Worm (Caenorhabditis elegans) whole organism, late embryonic: ENCODE measurements around the gene Y41G9A.6.

Experiments
- F13H6.1 ChIP-seq: sonication (generic microtip); optimal IDR thresholded peaks from 2 replicates; lab custom pipeline; 2016; ENCODE audit warnings: missing genetic modification characterization, missing compliant biosample characterization
- T23F11.4 ChIP-seq: fragments of 200-800 bp; sonication (Bioruptor generic); optimal IDR thresholded peaks from 2 replicates; lab custom pipeline; 2018; ENCODE audit warnings: mild to moderate bottlenecking, missing genetic modification characterization, missing compliant biosample characterization
- ama-1 ChIP-seq: fragments of 150-350 bp; optimal IDR thresholded peaks from 2 replicates; lab custom pipeline; 2014
- ceh-14 ChIP-seq: sonication (generic microtip); optimal IDR thresholded peaks from 2 replicates; lab custom pipeline; 2016; ENCODE audit warnings: missing genotype, missing genetic modification characterization, missing compliant biosample characterization
- ceh-18 ChIP-seq: sonication (generic microtip); optimal IDR thresholded peaks from 2 replicates; lab custom pipeline; 2016; ENCODE audit warnings: missing genetic modification characterization, missing compliant biosample characterization
- ceh-19 ChIP-seq: fragments of 200-800 bp; sonication (Bioruptor generic); optimal IDR thresholded peaks from 2 replicates; lab custom pipeline; 2018; ENCODE audit warnings: mild to moderate bottlenecking, missing genetic modification characterization, missing compliant biosample characterization
- ceh-2 ChIP-seq: sonication (generic microtip); optimal IDR thresholded peaks from 2 replicates; lab custom pipeline; 2016; ENCODE audit warnings: missing genotype, missing genetic modification characterization, missing compliant biosample characterization
- ceh-22 ChIP-seq: sonication (generic microtip); optimal IDR thresholded peaks from 2 replicates; lab custom pipeline; 2017; ENCODE audit warnings: missing biosample characterization, missing genetic modification characterization
- ceh-30 ChIP-seq: fragments of 150-350 bp; optimal IDR thresholded peaks from 2 replicates; lab custom pipeline; 2014; ENCODE audit warnings: missing biosample characterization, missing genetic modification characterization
- ceh-31 ChIP-seq: sonication (generic microtip); optimal IDR thresholded peaks from 2 replicates; lab custom pipeline; 2016; ENCODE audit warnings: missing genetic modification characterization, missing compliant biosample characterization
- ceh-34 ChIP-seq: sonication (generic microtip); optimal IDR thresholded peaks from 2 replicates; lab custom pipeline; 2016; ENCODE audit warnings: mild to moderate bottlenecking, missing genetic modification characterization, missing compliant biosample characterization
- ceh-48 ChIP-seq: sonication (generic microtip); optimal IDR thresholded peaks from 2 replicates; lab custom pipeline; 2016; ENCODE audit warnings: missing genetic modification characterization, inconsistent platforms, missing compliant biosample characterization
- dve-1 ChIP-seq: sonication (generic microtip); optimal IDR thresholded peaks from 2 replicates; lab custom pipeline; 2017; ENCODE audit warnings: antibody characterized with exemption, mild to moderate bottlenecking, missing genetic modification characterization, missing compliant biosample characterization
- elt-2 ChIP-seq: sonication (generic microtip); optimal IDR thresholded peaks from 2 replicates; lab custom pipeline; 2016; ENCODE audit warnings: missing genetic modification reagents, missing genetic modification characterization, missing compliant biosample characterization
- elt-4 ChIP-seq: sonication (generic microtip); optimal IDR thresholded peaks from 2 replicates; lab custom pipeline; 2016; ENCODE audit warnings: missing genetic modification characterization, missing compliant biosample characterization
- ets-4 ChIP-seq: sonication (generic microtip); optimal IDR thresholded peaks from 2 replicates; lab custom pipeline; 2016; ENCODE audit warnings: missing genetic modification characterization, missing compliant biosample characterization
- gmeb-2 ChIP-seq: sonication (generic microtip); optimal IDR thresholded peaks from 2 replicates; lab custom pipeline; 2016; ENCODE audit warnings: missing genetic modification characterization, inconsistent platforms, missing compliant biosample characterization
- hlh-13 ChIP-seq: fragments of 200-800 bp; sonication (Bioruptor generic); optimal IDR thresholded peaks from 2 replicates; lab custom pipeline; 2018; ENCODE audit warnings: mild to moderate bottlenecking, missing genetic modification characterization, missing compliant biosample characterization
- hlh-15 ChIP-seq: sonication (generic microtip); optimal IDR thresholded peaks from 2 replicates; lab custom pipeline; 2016; ENCODE audit warnings: missing genetic modification characterization, missing compliant biosample characterization
- hlh-8 ChIP-seq: sonication (generic microtip); optimal IDR thresholded peaks from 2 replicates; lab custom pipeline; 2016; ENCODE audit warnings: missing genotype, missing genetic modification characterization, missing compliant biosample characterization
- madf-2 ChIP-seq: sonication (generic microtip); optimal IDR thresholded peaks from 2 replicates; lab custom pipeline; 2017; ENCODE audit warnings: missing genetic modification characterization, missing compliant biosample characterization
- nfya-1 ChIP-seq: sonication (generic microtip); optimal IDR thresholded peaks from 2 replicates; lab custom pipeline; 2017; ENCODE audit warnings: missing genetic modification characterization, mild to moderate bottlenecking, missing compliant biosample characterization, antibody characterized with exemption, moderate library complexity
- nhr-232 ChIP-seq: sonication (generic microtip); optimal IDR thresholded peaks from 2 replicates; lab custom pipeline; 2016; ENCODE audit warnings: missing genetic modification characterization, missing compliant biosample characterization
- odd-2 ChIP-seq: sonication (generic microtip); optimal IDR thresholded peaks from 2 replicates; lab custom pipeline; 2017; ENCODE audit warnings: antibody characterized with exemption, mild to moderate bottlenecking, missing genetic modification characterization, missing compliant biosample characterization
- pag-3 ChIP-seq: sonication (generic microtip); optimal IDR thresholded peaks from 2 replicates; lab custom pipeline; 2016; ENCODE audit warnings: missing compliant biosample characterization, missing genetic modification characterization, borderline replicate concordance
- pat-9 ChIP-seq: fragments of 200-800 bp; sonication (Bioruptor generic); optimal IDR thresholded peaks from 2 replicates; lab custom pipeline; 2018; ENCODE audit warnings: mild to moderate bottlenecking, missing genetic modification characterization, moderate library complexity, missing compliant biosample characterization
- pqm-1 ChIP-seq: sonication (generic microtip); optimal IDR thresholded peaks from 2 replicates; lab custom pipeline; 2016; ENCODE audit warnings: missing genetic modification characterization, missing compliant biosample characterization
- pros-1 ChIP-seq: fragments of 150-350 bp; optimal IDR thresholded peaks from 2 replicates; lab custom pipeline; 2014; ENCODE audit warnings: missing biosample characterization, missing genetic modification reagents, missing genetic modification characterization
- ref-2 ChIP-seq: sonication (generic microtip); optimal IDR thresholded peaks from 2 replicates; lab custom pipeline; 2016; ENCODE audit warnings: missing genetic modification characterization, missing compliant biosample characterization
- rnt-1 ChIP-seq: sonication (generic microtip); optimal IDR thresholded peaks from 2 replicates; lab custom pipeline; 2016; ENCODE audit warnings: missing genetic modification characterization, missing compliant biosample characterization
- sox-2 ChIP-seq: fragments of 200-800 bp; sonication (Bioruptor generic); IDR thresholded peaks from 2 replicates; pipeline ENCODE4 v1.3.6; 2022; ENCODE audit warnings: missing genetic modification reagents, missing genetic modification characterization, missing compliant biosample characterization
- syd-9 ChIP-seq: sonication (generic microtip); optimal IDR thresholded peaks from 2 replicates; lab custom pipeline; 2016; ENCODE audit warnings: mild to moderate bottlenecking, missing genetic modification characterization, moderate library complexity, missing compliant biosample characterization
- tbx-2 ChIP-seq: sonication (generic microtip); optimal IDR thresholded peaks from 2 replicates; lab custom pipeline; 2016; ENCODE audit warnings: missing genetic modification characterization, missing compliant biosample characterization
- unc-42 ChIP-seq: sonication (generic microtip); optimal IDR thresholded peaks from 2 replicates; lab custom pipeline; 2016; ENCODE audit warnings: missing genotype, missing genetic modification characterization, missing compliant biosample characterization
- unc-55 ChIP-seq: sonication (generic microtip); optimal IDR thresholded peaks from 2 replicates; lab custom pipeline; 2017; ENCODE audit warnings: missing biosample characterization, missing genetic modification reagents, missing genetic modification characterization
- ztf-16 ChIP-seq: sonication (generic microtip); optimal IDR thresholded peaks from 2 replicates; lab custom pipeline; 2017; ENCODE audit warnings: missing genetic modification characterization, missing compliant biosample characterization

Y41G9A.6 gene

DNA sequence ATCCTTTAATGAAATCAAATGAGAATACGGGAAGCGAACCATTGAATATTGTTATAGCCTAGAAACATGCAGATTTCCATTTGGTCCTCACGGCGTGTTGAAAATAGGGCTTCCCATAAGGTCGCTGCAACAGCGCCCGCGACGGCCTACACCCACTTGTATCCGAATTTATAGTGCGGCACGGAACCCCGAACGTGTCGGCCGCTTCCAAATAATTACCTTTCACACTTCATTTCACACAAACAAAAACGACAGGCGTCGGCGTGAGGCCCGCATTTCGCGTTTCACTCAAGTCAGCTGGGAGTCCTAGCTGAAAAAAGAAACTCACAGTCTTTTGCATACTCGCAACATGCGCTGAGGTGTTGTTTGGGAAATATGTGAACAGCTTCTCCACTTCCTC, 29.9 kb upstream of the Y41G9A.6 start:
- no peak for TF ChIP-seq odd-2 (tag; lab: Kevin White, UChicago)
- TF ChIP-seq pros-1 (tag; lab: Kevin White, UChicago) = no peak
- TF ChIP-seq ceh-19 (GFP tag; lab: Kevin White, UChicago) = no peak
- no peak for TF ChIP-seq ceh-14 (tag; lab: Kevin White, UChicago)
- TF ChIP-seq hlh-15 (tag; lab: Kevin White, UChicago) = no peak
- TF ChIP-seq elt-4 (tag; lab: Kevin White, UChicago) = no peak
- no peak for TF ChIP-seq pat-9 (tag; lab: Kevin White, UChicago)
- TF ChIP-seq dve-1 (tag; lab: Kevin White, UChicago) = no peak
- no peak for TF ChIP-seq hlh-13 (GFP tag; lab: Kevin White, UChicago)
- TF ChIP-seq unc-42 (tag; lab: Kevin White, UChicago) = no peak
- TF ChIP-seq hlh-8 (tag; lab: Kevin White, UChicago) = no peak
- TF ChIP-seq ceh-34 (tag; lab: Kevin White, UChicago) = no peak

DNA sequence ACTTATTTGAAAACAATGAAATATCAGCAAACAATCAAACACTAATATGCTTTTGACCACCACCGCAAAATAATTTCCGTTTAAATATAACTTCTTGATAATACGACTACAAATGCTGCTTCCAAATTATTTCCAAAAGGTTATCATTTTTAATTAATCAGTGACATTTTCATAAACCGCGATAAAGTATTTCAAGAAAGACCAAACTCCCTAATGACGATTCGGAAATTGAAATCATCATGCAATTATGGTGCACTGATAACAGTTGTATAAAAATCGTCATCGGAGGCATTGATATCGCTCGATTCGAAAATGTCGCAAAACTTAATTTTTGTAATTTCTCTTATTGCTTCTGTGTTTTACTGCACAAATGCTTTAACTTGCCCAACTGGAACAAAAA, 27.9 kb upstream of the Y41G9A.6 start, which contains the start of gene clec-265:
Gene clec-265 (plus strand): TSS at position 300 of the 400 bp plus-strand sequence.
- TF ChIP-seq ceh-18 (tag; lab: Kevin White, UChicago) (no peak), rnt-1 (no peak)

DNA sequence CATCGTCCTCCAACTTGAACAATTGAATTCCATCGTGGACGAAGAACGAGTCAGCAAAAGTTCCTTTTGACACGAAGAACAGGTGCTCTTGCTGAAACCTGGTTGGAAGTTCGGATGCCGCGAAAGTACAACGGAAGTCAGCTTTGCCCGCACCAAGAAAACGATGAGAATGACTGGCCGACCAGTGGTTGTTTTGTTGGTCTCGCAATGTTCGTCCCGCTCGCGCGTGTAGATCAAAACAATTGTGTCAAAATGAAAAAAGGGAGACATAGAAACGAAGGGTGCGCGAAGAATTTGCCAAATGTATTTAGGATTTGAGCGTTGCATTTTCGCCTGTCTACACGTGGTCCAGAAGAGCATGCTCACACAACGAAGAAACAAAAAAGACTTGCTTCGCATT, 25.4 kb upstream of the Y41G9A.6 start, which contains the start of gene M02F4.1:
Gene M02F4.1 (minus strand): TSS at position 101 of the 400 bp plus-strand sequence.
- TF ChIP-seq unc-55 (GFP tag; lab: Kevin White, UChicago) = no peak
- no peak for TF ChIP-seq F13H6.1 (tag; lab: Kevin White, UChicago)
- TF ChIP-seq ets-4 (tag; lab: Kevin White, UChicago) = no peak
- TF ChIP-seq nfya-1 = no peak
- TF ChIP-seq tbx-2 = no peak
- no peak for TF ChIP-seq gmeb-2 (tag; lab: Kevin White, UChicago)
- TF ChIP-seq ceh-48 (tag; lab: Kevin White, UChicago) = no peak
- TF ChIP-seq sox-2 (GFP tag; lab: Robert Waterston, UW) = no peak
- TF ChIP-seq, all 69 proteins: peak for 0

- TF ChIP-seq pat-9 (tag; lab: Kevin White, UChicago) (no peak), ref-2 (no peak), nhr-232 (tag; lab: Kevin White, UChicago) (no peak), syd-9 (tag; lab: Kevin White, UChicago) (no peak), pqm-1 (tag; lab: Kevin White, UChicago) (no peak), elt-2 (tag; lab: Kevin White, UChicago) (no peak), hlh-13 (GFP tag; lab: Kevin White, UChicago) (no peak), ceh-31 (tag; lab: Kevin White, UChicago) (no peak), pag-3 (no peak), T23F11.4 (GFP tag; lab: Kevin White, UChicago) (no peak), ceh-2 (tag; lab: Kevin White, UChicago) (no peak), ama-1 (no peak), ceh-30 (tag; lab: Kevin White, UChicago) (no peak), ceh-22 (tag; lab: Kevin White, UChicago) (no peak), gmeb-2 (tag; lab: Kevin White, UChicago) (no peak)
Measured at ce11 chrX:3025145-3025544, 21.5 kb upstream of the Y41G9A.6 start.

ce11 chrX:3024637-3025113, 21.1 kb upstream of the Y41G9A.6 start, which contains the start of gene aqp-7:
Gene aqp-7 (plus strand): TSS chrX:3025063.
- TF ChIP-seq madf-2 (no peak), ztf-16 (tag; lab: Kevin White, UChicago) (no peak)
